Fruit fly (Drosophila melanogaster): Measurements from ENCODE around the gene CG4995.

dm6 chr2L:10321612-10322011 is 664 bp upstream of the CG4995 start:
- peak; percentile 48 for TF ChIP-seq ovo (GFP tag; optimal IDR thresholded peaks at IDR 0.05)
- peak; percentile 90 for TF ChIP-seq cic (GFP tag; optimal IDR thresholded peaks at IDR 0.05)
- TF ChIP-seq Hr96 (GFP tag; optimal IDR thresholded peaks at IDR 0.05) = no peak
- peak; percentile 25 for TF ChIP-seq CG7101 (tag; optimal IDR thresholded peaks at IDR 0.05)
- peak; percentile 47 for TF ChIP-seq toe (GFP tag; optimal IDR thresholded peaks at IDR 0.05)
- peak; percentile 70 for TF ChIP-seq bab1 (GFP tag; optimal IDR thresholded peaks at IDR 0.05)
- no peak for TF ChIP-seq CG5204 (GFP tag; optimal IDR thresholded peaks at IDR 0.05)
- no peak for TF ChIP-seq CG1620 (GFP tag; optimal IDR thresholded peaks at IDR 0.05)
- no peak for TF ChIP-seq Clk (GFP tag; optimal IDR thresholded peaks at IDR 0.05)
- TF ChIP-seq CG14711 (tag; optimal IDR thresholded peaks at IDR 0.05) = peak; percentile 17
- TF ChIP-seq tj (GFP tag; optimal IDR thresholded peaks at IDR 0.05) = peak; percentile 45
- TF ChIP-seq CG7045 (GFP tag; optimal IDR thresholded peaks at IDR 0.05) = no peak
